Worm (Caenorhabditis elegans): ENCODE results near the gene C16C8.10.

- no peak for TF ChIP-seq tab-1 (GFP tag; IDR thresholded peaks at IDR 0.05)
- TF ChIP-seq cog-1 (tag; optimal IDR thresholded peaks at IDR 0.05): no peak
- no peak for TF ChIP-seq ztf-23 (GFP tag; IDR thresholded peaks at IDR 0.05)
- no peak for TF ChIP-seq flt-1 (GFP tag; IDR thresholded peaks at IDR 0.05)
- no peak for TF ChIP-seq ref-1 (GFP tag; conservative IDR thresholded peaks at IDR 0.05)
- no peak for TF ChIP-seq med-1 (GFP tag; optimal IDR thresholded peaks at IDR 0.05; ENCODE audit: insufficient read depth)
- TF ChIP-seq T22C8.4 (GFP tag; IDR thresholded peaks at IDR 0.05): no peak
Measured at ce11 chrII:3472316-3472715, 7.8 kb upstream of the C16C8.10 start, which contains the start of gene Y49F6B.12.
